Fruit fly (Drosophila melanogaster) whole organism, prepupa: ENCODE data around the gene CG42322.

Source experiments
- CG6854 ChIP-seq: fragments of 200-800 bp; sonication (Bioruptor generic); optimal IDR thresholded peaks from 2 replicates; lab custom pipeline; 2017; ENCODE audit warnings: missing biosample characterization, mild to moderate bottlenecking, missing genetic modification characterization
- Sox15 ChIP-seq: fragments of 200-800 bp; sonication (Bioruptor generic); optimal IDR thresholded peaks from 3 replicates; lab custom pipeline; 2016; ENCODE audit warnings: missing biosample characterization, missing genetic modification characterization

dm6 chr3R:20739971-20740370 is at the start of gene CG42322:
- TF ChIP-seq CG6854 (GFP tag; lab: Kevin White, UChicago) (no peak), Sox15 (no peak)
